Fruit fly (Drosophila melanogaster): ENCODE measurements around the gene CG17321.

dm6 chr2L:18860920-18861319, 15.9 kb downstream of the CG17321 start:
- TF ChIP-seq psq (optimal IDR thresholded peaks at IDR 0.05) (no peak), ttk (optimal IDR thresholded peaks at IDR 0.05) (no peak), h (optimal IDR thresholded peaks at IDR 0.05) (no peak), Sin3A (optimal IDR thresholded peaks at IDR 0.05) (no peak), insv (optimal IDR thresholded peaks at IDR 0.05) (no peak), Myc (optimal IDR thresholded peaks at IDR 0.05) (no peak)

Data from Kc167 (cell line).